Worm (Caenorhabditis elegans) whole organism, L2 larva: ENCODE data around the gene rpt-3.

Source experiments
- C34F6.9 ChIP-seq: fragments of 150-350 bp; optimal IDR thresholded peaks from 2 replicates; lab custom pipeline; 2014; ENCODE audit warnings: missing biosample characterization, missing genetic modification characterization
- F13H6.1 ChIP-seq: sonication (generic microtip); optimal IDR thresholded peaks from 2 replicates; lab custom pipeline; 2016; ENCODE audit warnings: missing genetic modification characterization, missing compliant biosample characterization
- R02D3.7 ChIP-seq: fragments of 150-350 bp; optimal IDR thresholded peaks from 2 replicates; lab custom pipeline; 2014; ENCODE audit warnings: missing biosample characterization, missing genetic modification characterization
- Y55F3AM.14 ChIP-seq: fragments of 200-800 bp; sonication (Bioruptor generic); optimal IDR thresholded peaks from 2 replicates; lab custom pipeline; 2018; ENCODE audit warnings: mild to moderate bottlenecking, missing genetic modification characterization, missing compliant biosample characterization
- ZK546.5 ChIP-seq: sonication (generic microtip); optimal IDR thresholded peaks from 2 replicates; lab custom pipeline; 2017; ENCODE audit warnings: missing biosample characterization, missing genetic modification characterization
- alr-1 ChIP-seq: fragments of 150-350 bp; optimal IDR thresholded peaks from 2 replicates; lab custom pipeline; 2014; ENCODE audit warnings: missing biosample characterization, missing genetic modification characterization
- aly-2 ChIP-seq: fragments of 150-350 bp; optimal IDR thresholded peaks from 2 replicates; lab custom pipeline; 2014; ENCODE audit warnings: missing biosample characterization, missing genetic modification characterization
- ama-1 ChIP-seq: fragments of 150-350 bp; optimal IDR thresholded peaks from 2 replicates; lab custom pipeline; 2018; ENCODE audit warnings: inconsistent platforms
- blmp-1 ChIP-seq: sonication (generic microtip); optimal IDR thresholded peaks from 2 replicates; lab custom pipeline; 2017; ENCODE audit warnings: missing genetic modification characterization, mild to moderate bottlenecking, missing compliant biosample characterization, antibody characterized with exemption, moderate library complexity; ENCODE audit not compliant: insufficient read depth
- ceh-16 ChIP-seq: fragments of 150-350 bp; optimal IDR thresholded peaks from 2 replicates; lab custom pipeline; 2014; ENCODE audit warnings: missing biosample characterization, missing genetic modification characterization
- ceh-82 ChIP-seq: fragments of 150-350 bp; optimal IDR thresholded peaks from 2 replicates; lab custom pipeline; 2014; ENCODE audit warnings: missing biosample characterization, missing genetic modification characterization
- crh-2 ChIP-seq: sonication (generic microtip); optimal IDR thresholded peaks from 2 replicates; lab custom pipeline; 2017; ENCODE audit warnings: missing biosample characterization, missing genetic modification characterization
- dmd-4 ChIP-seq: sonication (generic microtip); optimal IDR thresholded peaks from 2 replicates; lab custom pipeline; 2017; ENCODE audit warnings: missing biosample characterization, missing genetic modification characterization
- egl-27 ChIP-seq: sonication (generic microtip); optimal IDR thresholded peaks from 3 replicates; lab custom pipeline; 2017; ENCODE audit warnings: missing biosample characterization, missing genetic modification reagents, missing genetic modification characterization
- elt-1 ChIP-seq: fragments of 150-350 bp; optimal IDR thresholded peaks from 2 replicates; lab custom pipeline; 2014; ENCODE audit warnings: missing biosample characterization, missing genetic modification characterization
- fos-1 ChIP-seq: fragments of 150-350 bp; optimal IDR thresholded peaks from 2 replicates; lab custom pipeline; 2014; ENCODE audit warnings: missing biosample characterization, missing genetic modification characterization
- gmeb-1 ChIP-seq: fragments of 150-350 bp; optimal IDR thresholded peaks from 2 replicates; lab custom pipeline; 2014; ENCODE audit warnings: missing biosample characterization, missing genetic modification characterization
- lin-11 ChIP-seq: fragments of 150-350 bp; sonication (generic microtip); optimal IDR thresholded peaks from 2 replicates; lab custom pipeline; 2014; ENCODE audit warnings: missing biosample characterization, missing genetic modification characterization, inconsistent platforms, mixed read lengths
- lin-13 ChIP-seq: fragments of 150-350 bp; optimal IDR thresholded peaks from 2 replicates; lab custom pipeline; 2014; ENCODE audit warnings: missing biosample characterization, missing genetic modification reagents, missing genetic modification characterization
- lin-39 ChIP-seq: fragments of 150-350 bp; optimal IDR thresholded peaks from 2 replicates; lab custom pipeline; 2014; ENCODE audit warnings: missing biosample characterization, missing genetic modification reagents, missing genetic modification characterization
- lsy-2 ChIP-seq, 2 experiments: fragments of 150-350 bp in 1 of 2; sonication (generic microtip) in 1 of 2; optimal IDR thresholded peaks; 2 replicates each; lab custom pipeline; 2014 to 2017; ENCODE audit warnings: missing biosample characterization in 2 of 2, missing genetic modification characterization in 2 of 2
- mbf-1 ChIP-seq: sonication (generic microtip); optimal IDR thresholded peaks from 2 replicates; lab custom pipeline; 2017; ENCODE audit warnings: missing biosample characterization, missing genetic modification characterization
- mdl-1 ChIP-seq, 2 experiments: fragments of 150-350 bp in 1 of 2; sonication (generic microtip) in 1 of 2; optimal IDR thresholded peaks; 2 replicates each; lab custom pipeline; 2017; ENCODE audit warnings: missing biosample characterization in 2 of 2, missing genetic modification characterization in 2 of 2
- nhr-10 ChIP-seq: sonication (generic microtip); optimal IDR thresholded peaks from 2 replicates; lab custom pipeline; 2017; ENCODE audit warnings: missing biosample characterization, missing genetic modification characterization
- nhr-11 ChIP-seq: fragments of 150-350 bp; optimal IDR thresholded peaks from 2 replicates; lab custom pipeline; 2014; ENCODE audit warnings: missing biosample characterization, missing genetic modification characterization
- nhr-12 ChIP-seq: fragments of 150-350 bp; optimal IDR thresholded peaks from 2 replicates; lab custom pipeline; 2014; ENCODE audit warnings: missing biosample characterization, missing genetic modification characterization
- nhr-129 ChIP-seq: fragments of 150-350 bp; optimal IDR thresholded peaks from 2 replicates; lab custom pipeline; 2014; ENCODE audit warnings: missing biosample characterization, missing genetic modification characterization
- nhr-21 ChIP-seq: fragments of 150-350 bp; optimal IDR thresholded peaks from 2 replicates; lab custom pipeline; 2014; ENCODE audit warnings: missing biosample characterization, missing genetic modification characterization
- nhr-23 ChIP-seq: fragments of 150-350 bp; optimal IDR thresholded peaks from 2 replicates; lab custom pipeline; 2014; ENCODE audit warnings: missing biosample characterization, missing genetic modification reagents, missing genetic modification characterization
- nhr-237 ChIP-seq: fragments of 150-350 bp; optimal IDR thresholded peaks from 2 replicates; lab custom pipeline; 2014; ENCODE audit warnings: missing biosample characterization, missing genetic modification characterization
- nhr-25 ChIP-seq: fragments of 150-350 bp; sonication (generic microtip); optimal IDR thresholded peaks from 3 replicates; lab custom pipeline; 2014; ENCODE audit warnings: missing biosample characterization, missing genetic modification characterization
- nhr-6 ChIP-seq: fragments of 150-350 bp; optimal IDR thresholded peaks from 2 replicates; lab custom pipeline; 2014; ENCODE audit warnings: missing biosample characterization, missing genetic modification characterization
- nhr-77 ChIP-seq: fragments of 150-350 bp; optimal IDR thresholded peaks from 2 replicates; lab custom pipeline; 2014; ENCODE audit warnings: missing biosample characterization, missing genetic modification characterization
- peb-1 ChIP-seq: fragments of 150-350 bp; optimal IDR thresholded peaks from 2 replicates; lab custom pipeline; 2014; ENCODE audit warnings: missing biosample characterization, missing genetic modification characterization
- sem-4 ChIP-seq: fragments of 150-350 bp; optimal IDR thresholded peaks from 2 replicates; lab custom pipeline; 2014; ENCODE audit warnings: missing biosample characterization, missing genetic modification reagents, missing genetic modification characterization
- skn-1 ChIP-seq: sonication (generic microtip); optimal IDR thresholded peaks from 2 replicates; lab custom pipeline; 2017; ENCODE audit warnings: missing biosample characterization, missing genetic modification characterization
- sma-3 ChIP-seq: sonication (generic microtip); optimal IDR thresholded peaks from 2 replicates; lab custom pipeline; 2016; ENCODE audit warnings: missing genetic modification reagents, missing genetic modification characterization, missing compliant biosample characterization
- sma-9 ChIP-seq, 2 experiments: fragments of 150-350 bp in 1 of 2; sonication (generic microtip) in 1 of 2; optimal IDR thresholded peaks; 2 replicates each; lab custom pipeline; 2014 to 2016; ENCODE audit warnings: missing genetic modification characterization in 2 of 2, mild to moderate bottlenecking in 1 of 2, missing biosample characterization in 1 of 2, missing compliant biosample characterization in 1 of 2, missing genetic modification reagents in 1 of 2, moderate library complexity in 1 of 2
- snpc-4 ChIP-seq: fragments of 150-350 bp; optimal IDR thresholded peaks from 2 replicates; lab custom pipeline; 2014; ENCODE audit warnings: missing biosample characterization, missing genetic modification characterization
- unc-39 ChIP-seq: fragments of 150-350 bp; optimal IDR thresholded peaks from 2 replicates; lab custom pipeline; 2014; ENCODE audit warnings: missing biosample characterization, missing genetic modification characterization
- unc-55 ChIP-seq: fragments of 150-350 bp; sonication (generic microtip); optimal IDR thresholded peaks from 3 replicates; lab custom pipeline; 2014; ENCODE audit warnings: missing biosample characterization, missing genetic modification reagents, missing genetic modification characterization
- unc-62 ChIP-seq: fragments of 150-350 bp; optimal IDR thresholded peaks from 2 replicates; lab custom pipeline; 2014; ENCODE audit warnings: missing biosample characterization, missing genetic modification reagents, missing genetic modification characterization
- zag-1 ChIP-seq: fragments of 150-350 bp; optimal IDR thresholded peaks from 2 replicates; lab custom pipeline; 2014; ENCODE audit warnings: missing biosample characterization, missing genetic modification characterization
- ztf-1 ChIP-seq: fragments of 200-800 bp; sonication (Bioruptor generic); conservative IDR thresholded peaks from 2 replicates; pipeline ENCODE4 v1.3.6; 2022; ENCODE audit warnings: missing genetic modification characterization, missing compliant biosample characterization
- ztf-11 ChIP-seq: sonication (generic microtip); optimal IDR thresholded peaks from 2 replicates; lab custom pipeline; 2017; ENCODE audit warnings: missing biosample characterization, missing genetic modification characterization
- ztf-4 ChIP-seq: fragments of 150-350 bp; optimal IDR thresholded peaks from 2 replicates; lab custom pipeline; 2014; ENCODE audit warnings: missing biosample characterization, missing genetic modification characterization

The rpt-3 gene

ce11 chrIII:6450596-6450995 lies 39.0 kb upstream of the rpt-3 start, which contains the start of gene T26A5.6:
T26A5.6 (minus strand) TSS chrIII:6450696.
- TF ChIP-seq ama-1 (lab: Kevin White, UChicago): no peak

ce11 chrIII:6452278-6452677 lies 37.3 kb upstream of the rpt-3 start, which contains the start of gene set-1:
set-1 (minus strand) TSS chrIII:6452378.
- no peak for TF ChIP-seq sma-3 (GFP tag; lab: Kevin White, UChicago)
- no peak for TF ChIP-seq nhr-129 (tag; lab: Kevin White, UChicago)
- TF ChIP-seq unc-39 (tag; lab: Kevin White, UChicago): no peak
- TF ChIP-seq egl-27: no peak

DNA sequence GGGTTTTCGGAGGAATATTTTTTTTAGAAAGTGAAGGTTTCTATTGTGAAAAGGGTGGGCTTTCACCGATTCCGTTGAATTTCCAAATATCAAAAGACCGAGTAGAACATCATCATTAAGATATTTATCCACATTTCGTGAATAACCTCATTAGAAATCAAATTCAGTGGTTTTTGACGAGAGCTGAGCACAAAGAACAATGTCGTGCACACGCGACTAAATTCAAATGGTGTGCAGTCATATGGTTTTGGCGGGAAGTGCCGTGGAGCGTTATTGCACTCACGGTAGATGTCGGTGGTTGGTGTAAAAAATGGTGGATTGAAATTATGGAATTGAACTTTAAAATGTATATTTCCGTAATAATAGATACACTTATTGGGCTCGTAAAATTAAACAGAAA lies 36.9 kb upstream of the rpt-3 start:
- TF ChIP-seq lsy-2 (tag; optimal IDR thresholded peaks at IDR 0.05; lab: Kevin White, UChicago): peak in 1 of 2 experiments; percentile 15
- no peak for TF ChIP-seq nhr-21 (tag; lab: Kevin White, UChicago)
- TF ChIP-seq C34F6.9 (tag; lab: Kevin White, UChicago): peak; percentile 38
- TF ChIP-seq zag-1 (tag; lab: Kevin White, UChicago): no peak
- TF ChIP-seq ztf-1: no peak
- TF ChIP-seq unc-55 (GFP tag; lab: Kevin White, UChicago): peak; percentile 40
- no peak for TF ChIP-seq crh-2 (tag; lab: Kevin White, UChicago)
- TF ChIP-seq nhr-129 (tag; lab: Kevin White, UChicago): peak; percentile 25

- TF ChIP-seq ztf-11 (tag; lab: Kevin White, UChicago) (no peak), alr-1 (tag; lab: Kevin White, UChicago) (no peak), R02D3.7 (tag; lab: Kevin White, UChicago) (no peak), ceh-16 (tag; lab: Kevin White, UChicago) (peak; percentile 4), nhr-77 (tag; lab: Kevin White, UChicago) (no peak), dmd-4 (no peak), nhr-6 (tag; lab: Kevin White, UChicago) (peak; percentile 71), peb-1 (tag; lab: Kevin White, UChicago) (no peak), sma-3 (GFP tag; lab: Kevin White, UChicago) (peak; percentile 80), egl-27 (peak; percentile 65), nhr-23 (tag; lab: Kevin White, UChicago) (no peak), ztf-1 (no peak), zag-1 (tag; lab: Kevin White, UChicago) (peak; percentile 66), nhr-237 (tag; lab: Kevin White, UChicago) (no peak), ceh-82 (tag; lab: Kevin White, UChicago) (no peak), elt-1 (tag; lab: Kevin White, UChicago) (no peak), C34F6.9 (tag; lab: Kevin White, UChicago) (peak; percentile 85), Y55F3AM.14 (GFP tag; lab: Kevin White, UChicago) (peak; percentile 37), snpc-4 (peak; percentile 41), blmp-1 (tag; lab: Kevin White, UChicago) (peak; percentile 89), nhr-21 (tag; lab: Kevin White, UChicago) (peak; percentile 62), lin-11 (tag; lab: Kevin White, UChicago) (peak; percentile 67), nhr-12 (tag; lab: Kevin White, UChicago) (no peak), F13H6.1 (tag; lab: Kevin White, UChicago) (peak; percentile 84), lsy-2 (tag; optimal IDR thresholded peaks at IDR 0.05; lab: Kevin White, UChicago) (peak; percentile 48 to 93), unc-55 (GFP tag; lab: Kevin White, UChicago) (peak; percentile 95), nhr-10 (tag; lab: Kevin White, UChicago) (no peak), fos-1 (tag; lab: Kevin White, UChicago) (peak; percentile 86), nhr-25 (tag; lab: Kevin White, UChicago) (peak; percentile 78), ztf-4 (tag; lab: Kevin White, UChicago) (peak; percentile 83), mdl-1 (tag; optimal IDR thresholded peaks at IDR 0.05; lab: Kevin White, UChicago) (peak; percentile 20 to 55), nhr-11 (tag; lab: Kevin White, UChicago) (no peak), lin-39 (no peak), mbf-1 (tag; lab: Kevin White, UChicago) (no peak), aly-2 (tag; lab: Kevin White, UChicago) (peak; percentile 17), ZK546.5 (no peak), crh-2 (tag; lab: Kevin White, UChicago) (peak; percentile 82), unc-39 (tag; lab: Kevin White, UChicago) (no peak), unc-62 (no peak), sma-9 (GFP tag; optimal IDR thresholded peaks at IDR 0.05; lab: Kevin White, UChicago) (peak; percentile 83), sma-9 (tag; optimal IDR thresholded peaks at IDR 0.05; lab: Kevin White, UChicago) (no peak), sem-4 (tag; lab: Kevin White, UChicago) (peak; percentile 90), gmeb-1 (peak; percentile 77), lin-13 (GFP tag; lab: Kevin White, UChicago) (peak; percentile 88), skn-1 (peak; percentile 69), ama-1 (lab: Kevin White, UChicago) (no peak), nhr-129 (tag; lab: Kevin White, UChicago) (peak; percentile 94)
These were observed 35.9 kb upstream of the rpt-3 start for ce11 chrIII:6453665-6454064.
